Fruit fly (Drosophila melanogaster) S2 (cell line): ENCODE measurements around the gene CG45122.

Source experiments
- CG8478 ChIP-seq: fragments of >200 bp; optimal IDR thresholded peaks from 2 replicates; lab custom pipeline; 2018
- CTCF ChIP-seq, 2 experiments: fragments of >200 bp; optimal IDR thresholded peaks; 2 replicates each; lab custom pipeline; 2018

- no peak for TF ChIP-seq CTCF (optimal IDR thresholded peaks at IDR 0.05; lab: Kevin White, UChicago)
- TF ChIP-seq CG8478: no peak
Observed at dm6 chr3R:13082382-13082781, 38.4 kb downstream of the CG45122 start.
